Fruit fly (Drosophila melanogaster) whole organism, embryonic: Measurements from ENCODE around the gene plum.

Experiments used
- Blimp-1 ChIP-seq: fragments of 200-800 bp; sonication (Bioruptor generic); optimal IDR thresholded peaks from 3 replicates; lab custom pipeline; 2018; ENCODE audit warnings: missing biosample characterization, missing genetic modification characterization, mild to moderate bottlenecking, moderate library complexity, missing genetic modification reagents
- BtbVII ChIP-seq: fragments of 200-800 bp; sonication (Bioruptor generic); optimal IDR thresholded peaks from 3 replicates; lab custom pipeline; 2017; ENCODE audit warnings: missing biosample characterization, mild to moderate bottlenecking, missing genetic modification characterization
- CG10267 ChIP-seq: fragments of 200-800 bp; sonication (Bioruptor generic); optimal IDR thresholded peaks from 2 replicates; lab custom pipeline; 2018; ENCODE audit warnings: missing biosample characterization, mild to moderate bottlenecking, missing genetic modification characterization, moderate library complexity
- CG10543 ChIP-seq: fragments of 200-800 bp; sonication (Bioruptor generic); optimal IDR thresholded peaks from 3 replicates; lab custom pipeline; 2017; ENCODE audit warnings: missing biosample characterization, mild to moderate bottlenecking, missing genetic modification characterization, moderate library complexity
- CG11723 ChIP-seq: fragments of 200-800 bp; sonication (Bioruptor generic); optimal IDR thresholded peaks from 2 replicates; lab custom pipeline; 2017; ENCODE audit warnings: missing biosample characterization, mild to moderate bottlenecking, missing genetic modification characterization
- CG13894 ChIP-seq: fragments of 200-800 bp; sonication (Bioruptor generic); optimal IDR thresholded peaks from 3 replicates; lab custom pipeline; 2018; ENCODE audit warnings: missing biosample characterization, mild to moderate bottlenecking, missing genetic modification characterization, moderate library complexity
- CG14014 ChIP-seq: fragments of 200-800 bp; sonication (Bioruptor generic); IDR thresholded peaks from 2 replicates; pipeline ENCODE4 v1.3.6; 2022; ENCODE audit warnings: missing biosample characterization, missing genetic modification characterization
- CG14441 ChIP-seq: fragments of 200-800 bp; sonication (Bioruptor generic); IDR thresholded peaks from 2 replicates; pipeline ENCODE4 v1.3.6; 2022; ENCODE audit warnings: missing biosample characterization, missing genetic modification characterization
- CG14667 ChIP-seq: fragments of 200-800 bp; sonication (Bioruptor generic); IDR thresholded peaks from 2 replicates; pipeline ENCODE4 v1.3.6; 2022; ENCODE audit warnings: missing biosample characterization, missing genetic modification characterization
- CG17328 ChIP-seq: fragments of 200-800 bp; sonication (Bioruptor generic); IDR thresholded peaks from 2 replicates; pipeline ENCODE4 v1.3.6; 2022; ENCODE audit warnings: missing biosample characterization, missing genetic modification characterization
- CG18262 ChIP-seq: fragments of 200-800 bp; optimal IDR thresholded peaks from 3 replicates; lab custom pipeline; 2019; ENCODE audit warnings: missing biosample characterization, mild to moderate bottlenecking, missing genetic modification characterization, moderate library complexity
- CG18599 ChIP-seq: fragments of 200-800 bp; sonication (Bioruptor generic); optimal IDR thresholded peaks from 3 replicates; lab custom pipeline; 2017; ENCODE audit warnings: missing biosample characterization, missing genetic modification characterization, mild to moderate bottlenecking, moderate library complexity, missing genetic modification reagents
- CG2875 ChIP-seq: fragments of 200-800 bp; sonication (Bioruptor generic); optimal IDR thresholded peaks from 2 replicates; lab custom pipeline; 2017; ENCODE audit warnings: missing biosample characterization, mild to moderate bottlenecking, missing genetic modification characterization, missing genetic modification reagents
- CG4730 ChIP-seq: fragments of 200-800 bp; sonication (Bioruptor generic); IDR thresholded peaks from 2 replicates; pipeline ENCODE4 v1.3.6; 2022; ENCODE audit warnings: missing biosample characterization, missing genetic modification characterization
- CG5180 ChIP-seq: fragments of 200-800 bp; sonication (Bioruptor generic); optimal IDR thresholded peaks from 3 replicates; lab custom pipeline; 2017; ENCODE audit warnings: missing biosample characterization, missing genetic modification characterization, mild to moderate bottlenecking, moderate library complexity, missing genetic modification reagents
- CG5245 ChIP-seq: fragments of 200-800 bp; sonication (Bioruptor generic); optimal IDR thresholded peaks from 3 replicates; lab custom pipeline; 2016; ENCODE audit warnings: missing biosample characterization, missing genetic modification characterization
- CG7372 ChIP-seq: fragments of 200-800 bp; sonication (Bioruptor generic); IDR thresholded peaks from 2 replicates; pipeline ENCODE4 v1.3.6; 2022; ENCODE audit warnings: missing biosample characterization, missing genetic modification characterization
- CG8281 ChIP-seq: fragments of 200-800 bp; sonication (Bioruptor generic); optimal IDR thresholded peaks from 2 replicates; lab custom pipeline; 2018; ENCODE audit warnings: missing biosample characterization, mild to moderate bottlenecking, missing genetic modification characterization, moderate library complexity
- CG8478 ChIP-seq: fragments of >200 bp; optimal IDR thresholded peaks from 2 replicates; lab custom pipeline; 2018
- CG9727 ChIP-seq: fragments of 200-800 bp; sonication (Bioruptor generic); optimal IDR thresholded peaks from 3 replicates; lab custom pipeline; 2017; ENCODE audit warnings: missing biosample characterization, mild to moderate bottlenecking, missing genetic modification characterization
- CG9817 ChIP-seq: fragments of 200-800 bp; sonication (Bioruptor generic); optimal IDR thresholded peaks from 2 replicates; lab custom pipeline; 2018; ENCODE audit warnings: missing biosample characterization, mild to moderate bottlenecking, missing genetic modification characterization, moderate library complexity
- Deaf1 ChIP-seq: fragments of 200-800 bp; optimal IDR thresholded peaks from 3 replicates; lab custom pipeline; 2019; ENCODE audit warnings: missing biosample characterization, mild to moderate bottlenecking, missing genetic modification characterization, moderate library complexity
- Fer3 ChIP-seq: fragments of 200-800 bp; sonication (Bioruptor generic); optimal IDR thresholded peaks from 2 replicates; lab custom pipeline; 2018; ENCODE audit warnings: missing biosample characterization, mild to moderate bottlenecking, missing genetic modification characterization, moderate library complexity
- Hr51 ChIP-seq, 2 experiments: fragments of 200-800 bp; sonication (Bioruptor generic); optimal IDR thresholded peaks; 2 replicates in 1 of 2; 3 replicates in 1 of 2; lab custom pipeline; 2016 to 2018; ENCODE audit warnings: missing biosample characterization in 2 of 2, missing genetic modification characterization in 2 of 2, mild to moderate bottlenecking in 1 of 2, moderate library complexity in 1 of 2
- Nf-YA ChIP-seq: fragments of 200-800 bp; sonication (Bioruptor generic); IDR thresholded peaks from 2 replicates; pipeline ENCODE4 v1.3.6; 2022; ENCODE audit warnings: missing biosample characterization, missing genetic modification characterization
- Ptx1 ChIP-seq: fragments of 200-800 bp; sonication (Bioruptor generic); IDR thresholded peaks from 2 replicates; pipeline ENCODE4 v1.3.6; 2022; ENCODE audit warnings: missing biosample characterization, missing genetic modification characterization
- Taf1 ChIP-seq: fragments of 200-800 bp; sonication (Bioruptor generic); IDR thresholded peaks from 2 replicates; pipeline ENCODE4 v1.3.6; 2022; ENCODE audit warnings: missing biosample characterization, missing genetic modification characterization
- Usf ChIP-seq: fragments of 200-800 bp; sonication (Bioruptor generic); optimal IDR thresholded peaks from 2 replicates; lab custom pipeline; 2017; ENCODE audit warnings: missing genotype, missing biosample characterization, missing genetic modification characterization
- ab ChIP-seq: fragments of 200-800 bp; sonication (Bioruptor generic); optimal IDR thresholded peaks from 2 replicates; lab custom pipeline; 2016; ENCODE audit warnings: missing biosample characterization, missing genetic modification characterization
- ci ChIP-seq: fragments of 200-800 bp; sonication (Bioruptor generic); IDR thresholded peaks from 3 replicates; pipeline ENCODE4 v1.3.6; 2022; ENCODE audit warnings: missing biosample characterization, missing genetic modification characterization
- dmrt11E ChIP-seq: fragments of 200-800 bp; sonication (Bioruptor generic); optimal IDR thresholded peaks from 3 replicates; lab custom pipeline; 2018; ENCODE audit warnings: missing biosample characterization, mild to moderate bottlenecking, missing genetic modification characterization, moderate library complexity
- dysf ChIP-seq: fragments of 200-800 bp; sonication (Bioruptor generic); IDR thresholded peaks from 3 replicates; pipeline ENCODE4 v1.3.6; 2022; ENCODE audit warnings: missing biosample characterization, missing genetic modification characterization
- fd96Cb ChIP-seq: fragments of 200-800 bp; sonication (Bioruptor generic); optimal IDR thresholded peaks from 2 replicates; lab custom pipeline; 2018; ENCODE audit warnings: missing biosample characterization, mild to moderate bottlenecking, missing genetic modification characterization, moderate library complexity
- ftz-f1 ChIP-seq: fragments of 200-800 bp; sonication (Bioruptor generic); optimal IDR thresholded peaks from 2 replicates; lab custom pipeline; 2016; ENCODE audit warnings: missing biosample characterization, missing genetic modification characterization
- gcm2 ChIP-seq: fragments of 200-800 bp; sonication (Bioruptor generic); optimal IDR thresholded peaks from 2 replicates; lab custom pipeline; 2016; ENCODE audit warnings: missing biosample characterization, missing genetic modification characterization
- grn ChIP-seq: fragments of 200-800 bp; sonication (Bioruptor generic); optimal IDR thresholded peaks from 3 replicates; lab custom pipeline; 2017; ENCODE audit warnings: missing biosample characterization, missing genetic modification characterization
- hth ChIP-seq: fragments of >200 bp; optimal IDR thresholded peaks from 2 replicates; lab custom pipeline; 2017; ENCODE audit warnings: inconsistent platforms
- kah ChIP-seq: fragments of 200-800 bp; sonication (Bioruptor generic); optimal IDR thresholded peaks from 2 replicates; lab custom pipeline; 2018; ENCODE audit warnings: missing biosample characterization, mild to moderate bottlenecking, missing genetic modification characterization
- lmd ChIP-seq: fragments of 200-800 bp; sonication (Bioruptor generic); IDR thresholded peaks from 2 replicates; pipeline ENCODE4 v1.3.6; 2022; ENCODE audit warnings: missing biosample characterization, missing genetic modification characterization
- nau ChIP-seq: fragments of 200-800 bp; sonication (Bioruptor generic); optimal IDR thresholded peaks from 3 replicates; lab custom pipeline; 2017; ENCODE audit warnings: missing biosample characterization, mild to moderate bottlenecking, missing genetic modification characterization, missing genetic modification reagents
- otp ChIP-seq: fragments of 200-800 bp; sonication (Bioruptor generic); IDR thresholded peaks from 3 replicates; pipeline ENCODE4, ENCODE4 v1.3.6; 2022; ENCODE audit warnings: missing biosample characterization, missing genetic modification characterization
- p53 ChIP-seq: fragments of 200-800 bp; sonication (Bioruptor generic); optimal IDR thresholded peaks from 2 replicates; lab custom pipeline; 2016; ENCODE audit warnings: missing biosample characterization, missing genetic modification characterization
- peb ChIP-seq: fragments of 200-800 bp; sonication (Bioruptor generic); IDR thresholded peaks from 2 replicates; pipeline ENCODE4 v1.3.6; 2022; ENCODE audit warnings: missing biosample characterization, missing genetic modification characterization
- sd ChIP-seq: fragments of 200-800 bp; sonication (Bioruptor generic); optimal IDR thresholded peaks from 3 replicates; lab custom pipeline; 2018; ENCODE audit warnings: missing biosample characterization, mild to moderate bottlenecking, missing genetic modification characterization, moderate library complexity
- slou ChIP-seq: fragments of 200-800 bp; sonication (Bioruptor generic); optimal IDR thresholded peaks from 3 replicates; lab custom pipeline; 2016; ENCODE audit warnings: missing biosample characterization, missing genetic modification characterization
- sr ChIP-seq: fragments of 200-800 bp; sonication (Bioruptor generic); IDR thresholded peaks from 3 replicates; pipeline ENCODE4 v1.3.6; 2022; ENCODE audit warnings: missing biosample characterization, missing genetic modification characterization
- sug ChIP-seq: fragments of 200-800 bp; optimal IDR thresholded peaks from 2 replicates; lab custom pipeline; 2019; ENCODE audit warnings: missing biosample characterization, mild to moderate bottlenecking, missing genetic modification characterization, moderate library complexity
- tap ChIP-seq: fragments of 200-800 bp; optimal IDR thresholded peaks from 3 replicates; lab custom pipeline; 2019; ENCODE audit warnings: missing biosample characterization, mild to moderate bottlenecking, missing genetic modification characterization, moderate library complexity
- tin ChIP-seq: fragments of 200-800 bp; sonication (Bioruptor generic); optimal IDR thresholded peaks from 3 replicates; lab custom pipeline; 2016; ENCODE audit warnings: missing biosample characterization, missing genetic modification characterization
- zen ChIP-seq: fragments of 200-800 bp; sonication (Bioruptor generic); optimal IDR thresholded peaks from 3 replicates; lab custom pipeline; 2018; ENCODE audit warnings: missing biosample characterization, mild to moderate bottlenecking, missing genetic modification characterization, moderate library complexity

Gene plum

DNA sequence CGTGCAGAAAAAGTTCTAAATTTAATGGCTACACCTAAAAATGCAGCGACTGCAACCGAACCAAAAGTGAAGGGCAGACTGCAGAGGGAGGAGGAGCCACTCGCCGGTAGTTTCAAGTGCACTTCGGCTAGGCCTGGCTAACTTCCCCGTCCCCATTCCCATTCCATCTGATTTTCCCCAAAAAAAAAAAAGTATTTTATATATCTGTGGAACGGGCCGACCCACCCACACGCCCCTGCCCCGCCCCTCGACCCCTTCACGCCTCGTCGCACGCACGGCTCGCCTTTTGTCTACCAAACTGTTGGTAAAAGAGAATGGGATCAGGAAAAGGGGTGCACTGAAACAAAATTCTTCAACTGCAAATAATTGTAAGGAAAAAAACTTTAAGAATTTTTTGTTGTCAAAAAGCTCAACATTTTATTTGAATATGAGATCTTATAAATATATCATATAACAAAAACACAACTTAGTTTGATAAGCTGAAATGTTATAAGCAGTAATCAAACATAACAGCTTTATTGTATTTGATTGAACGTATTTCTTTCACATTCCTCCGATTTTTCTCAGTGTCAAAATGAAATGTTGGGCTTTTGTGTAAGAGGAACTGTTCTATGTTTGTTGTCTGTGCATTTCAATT is 91.0 kb downstream of the plum start (continued):
- peak; percentile 13 for TF ChIP-seq CG9817 (tag; lab: Kevin White, UChicago)
- TF ChIP-seq CG13894 = no peak
- peak in 1 of 2 experiments; percentile 54 for TF ChIP-seq Hr51 (GFP tag; optimal IDR thresholded peaks at IDR 0.05; lab: Kevin White, UChicago)
- TF ChIP-seq zen = peak; percentile 15
- TF ChIP-seq Taf1 = no peak
- peak; percentile 47 for TF ChIP-seq CG2875 (GFP tag; lab: Kevin White, UChicago)
- peak; percentile 32 for TF ChIP-seq tin (GFP tag; lab: Kevin White, UChicago)
- no peak for TF ChIP-seq tap (tag; lab: Kevin White, UChicago)
- TF ChIP-seq BtbVII (GFP tag; lab: Kevin White, UChicago) = no peak
- TF ChIP-seq ab (GFP tag; lab: Kevin White, UChicago) = no peak
- TF ChIP-seq Usf = no peak
- TF ChIP-seq sr (GFP tag; lab: Robert Waterston, UW) = peak; percentile 95
- TF ChIP-seq CG8281 = peak; percentile 19
- TF ChIP-seq Blimp-1 = peak; percentile 88
- 0 out of 2 replicates have a peak, but pooled peaks have one; percentile 21 for TF ChIP-seq CG7372 (GFP tag; lab: Robert Waterston, UW)
- 0 out of 2 replicates have a peak, but pooled peaks have one; percentile 19 for TF ChIP-seq Nf-YA (GFP tag; lab: Robert Waterston, UW)
- TF ChIP-seq Ptx1 = peak; percentile 73
- TF ChIP-seq CG8478 (lab: Kevin White, UChicago) = no peak
- TF ChIP-seq dmrt11E (tag; lab: Kevin White, UChicago) = peak; percentile 12
- no peak for TF ChIP-seq gcm2
- peak; percentile 83 for TF ChIP-seq fd96Cb (tag; lab: Kevin White, UChicago)
- no peak for TF ChIP-seq slou
- peak; percentile 63 for TF ChIP-seq CG18599 (GFP tag; lab: Kevin White, UChicago)
- peak; percentile 24 for TF ChIP-seq kah
- peak; percentile 29 for TF ChIP-seq CG5245 (GFP tag; lab: Kevin White, UChicago)
- TF ChIP-seq ci = 0 out of 3 replicates have a peak, but pooled peaks have one; percentile 20
- no peak for TF ChIP-seq ftz-f1 (GFP tag; lab: Kevin White, UChicago)
- no peak for TF ChIP-seq sug (tag; lab: Kevin White, UChicago)
- peak; percentile 83 for TF ChIP-seq CG18262
- TF ChIP-seq CG17328 (GFP tag; lab: Robert Waterston, UW) = peak; percentile 38; the same call in 1 of the 2 replicates
- TF ChIP-seq p53 = no peak
- no peak for TF ChIP-seq otp (GFP tag; lab: Robert Waterston, UW)
- TF ChIP-seq CG4730 (GFP tag; lab: Robert Waterston, UW) = no peak
- TF ChIP-seq CG14441 (GFP tag; lab: Robert Waterston, UW) = peak; percentile 59
- TF ChIP-seq dysf = peak; percentile 68
- TF ChIP-seq hth (lab: Kevin White, UChicago) = no peak
- TF ChIP-seq grn = no peak
- no peak for TF ChIP-seq CG14014 (GFP tag; lab: Robert Waterston, UW)
- peak; percentile 32 for TF ChIP-seq CG5180 (GFP tag; lab: Kevin White, UChicago)
- TF ChIP-seq CG10543 (GFP tag; lab: Kevin White, UChicago) = no peak
- TF ChIP-seq CG11723 (GFP tag; lab: Kevin White, UChicago) = peak; percentile 52
- TF ChIP-seq CG14667 (GFP tag; lab: Robert Waterston, UW) = peak; percentile 28; the same call in 1 of the 2 replicates
- peak; percentile 45 for TF ChIP-seq CG9727
- peak; percentile 36 for TF ChIP-seq Deaf1
- TF ChIP-seq Fer3 = peak; percentile 49
- peak; percentile 45 for TF ChIP-seq nau
- TF ChIP-seq lmd (GFP tag; lab: Robert Waterston, UW) = peak; percentile 53
- no peak for TF ChIP-seq peb
- peak; percentile 67 for TF ChIP-seq CG10267
- peak; percentile 3 for TF ChIP-seq sd (tag; lab: Kevin White, UChicago)
